Worm (Caenorhabditis elegans) whole organism, midembryonic: ENCODE results near the gene rpl-32.

Source experiments
- T22C8.4 ChIP-seq: fragments of 200-800 bp; sonication (Bioruptor generic); IDR thresholded peaks from 2 replicates; pipeline ENCODE4 v1.3.6; 2022; ENCODE audit warnings: missing genetic modification characterization, missing compliant biosample characterization
- cog-1 ChIP-seq: sonication (generic microtip); optimal IDR thresholded peaks from 2 replicates; lab custom pipeline; 2016; ENCODE audit warnings: missing genetic modification characterization, missing compliant biosample characterization
- flt-1 ChIP-seq: fragments of 200-800 bp; sonication (Bioruptor generic); IDR thresholded peaks from 2 replicates; pipeline ENCODE4 v1.3.6; 2022; ENCODE audit warnings: missing genetic modification characterization, missing compliant biosample characterization
- klf-2 ChIP-seq: fragments of 200-800 bp; sonication (Bioruptor generic); conservative IDR thresholded peaks from 2 replicates; pipeline ENCODE4 v1.3.6; 2022; ENCODE audit warnings: missing genetic modification reagents, missing genetic modification characterization, missing compliant biosample characterization
- ref-1 ChIP-seq: fragments of 200-800 bp; sonication (Bioruptor generic); conservative IDR thresholded peaks from 2 replicates; pipeline ENCODE4 v1.3.6; 2022; ENCODE audit warnings: missing genetic modification reagents, missing genetic modification characterization, missing compliant biosample characterization
- tab-1 ChIP-seq: fragments of 200-800 bp; sonication (Bioruptor generic); IDR thresholded peaks from 2 replicates; pipeline ENCODE4 v1.3.6; 2022; ENCODE audit warnings: missing genetic modification characterization, missing compliant biosample characterization
- ztf-29 ChIP-seq: fragments of 200-800 bp; sonication (Bioruptor generic); IDR thresholded peaks from 2 replicates; pipeline ENCODE4 v1.3.6; 2022; ENCODE audit warnings: missing genetic modification reagents, missing genetic modification characterization, missing compliant biosample characterization

DNA sequence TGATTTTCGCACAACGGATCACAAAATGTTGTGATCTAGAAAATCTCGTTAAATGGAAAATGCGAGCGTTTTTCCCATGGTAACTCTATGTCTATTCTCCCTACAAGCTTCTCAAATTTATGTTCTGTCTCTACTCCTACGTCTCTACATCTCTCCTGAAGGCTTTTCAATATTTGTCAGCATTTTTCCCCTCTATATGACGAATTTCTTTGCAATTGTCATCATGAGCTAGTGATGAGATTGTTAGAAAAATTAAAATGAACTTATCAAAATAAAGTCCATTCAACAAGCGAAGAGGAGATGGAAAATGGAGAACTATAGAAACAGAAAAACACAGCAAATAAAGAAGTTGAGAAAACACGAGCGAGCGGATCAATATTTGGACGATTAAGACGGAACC is 18.1 kb downstream of the rpl-32 start:
- TF ChIP-seq ref-1 (GFP tag; lab: Robert Waterston, UW): no peak
- TF ChIP-seq ztf-29: no peak
- no peak for TF ChIP-seq cog-1 (tag; lab: Kevin White, UChicago)
- no peak for TF ChIP-seq flt-1
- no peak for TF ChIP-seq tab-1 (GFP tag; lab: Robert Waterston, UW)
- no peak for TF ChIP-seq T22C8.4 (GFP tag; lab: Robert Waterston, UW)
- no peak for TF ChIP-seq klf-2 (GFP tag; lab: Robert Waterston, UW)
